Fruit fly (Drosophila melanogaster): ENCODE measurements around the gene Pura.

- TF ChIP-seq h (GFP tag; optimal IDR thresholded peaks at IDR 0.05) (no peak), lola (GFP tag; optimal IDR thresholded peaks at IDR 0.05) (no peak), fru (GFP tag; optimal IDR thresholded peaks at IDR 0.05) (peak; percentile 16), Hnf4 (GFP tag; optimal IDR thresholded peaks at IDR 0.05) (no peak), CG9705 (GFP tag; optimal IDR thresholded peaks at IDR 0.05) (no peak), foxo (GFP tag; optimal IDR thresholded peaks at IDR 0.05) (no peak), CG32264 (GFP tag; optimal IDR thresholded peaks at IDR 0.05) (no peak), usp (GFP tag; optimal IDR thresholded peaks at IDR 0.05) (no peak), brk (GFP tag; optimal IDR thresholded peaks at IDR 0.05) (no peak), Mio (GFP tag; optimal IDR thresholded peaks at IDR 0.05) (no peak), dsf (GFP tag; optimal IDR thresholded peaks at IDR 0.05; ENCODE audit: borderline replicate concordance) (no peak), rgr (GFP tag; optimal IDR thresholded peaks at IDR 0.05) (no peak)
Measured at dm6 chr3L:7610522-7610921, 17.6 kb downstream of the Pura start.

Measured in whole organism, wandering third instar larva.